Worm (Caenorhabditis elegans) whole organism, L4 larva: Measurements from ENCODE around the gene rbmx-2.

Experiments
- ceh-20 ChIP-seq: fragments of 200-800 bp; sonication (Bioruptor generic); IDR thresholded peaks from 2 replicates; pipeline ENCODE4 v1.3.6; 2022; ENCODE audit warnings: missing genetic modification reagents, missing genetic modification characterization, missing compliant biosample characterization
- duxl-1 ChIP-seq: sonication (generic microtip); optimal IDR thresholded peaks from 2 replicates; lab custom pipeline; 2016; ENCODE audit warnings: mild to moderate bottlenecking, missing genetic modification characterization, moderate library complexity, missing compliant biosample characterization; ENCODE audit not compliant: poor library complexity
- egl-27 ChIP-seq: sonication (generic microtip); optimal IDR thresholded peaks from 3 replicates; lab custom pipeline; 2017; ENCODE audit warnings: missing biosample characterization, missing genetic modification reagents, missing genetic modification characterization
- nhr-77 ChIP-seq: fragments of 150-350 bp; optimal IDR thresholded peaks from 2 replicates; lab custom pipeline; 2014; ENCODE audit warnings: missing biosample characterization, missing genetic modification characterization
- snpc-4 ChIP-seq: fragments of 150-350 bp; optimal IDR thresholded peaks from 2 replicates; lab custom pipeline; 2014; ENCODE audit warnings: missing biosample characterization, missing genetic modification characterization
- unc-39 ChIP-seq: sonication (generic microtip); optimal IDR thresholded peaks from 2 replicates; lab custom pipeline; 2017; ENCODE audit warnings: missing biosample characterization, missing genetic modification characterization

DNA sequence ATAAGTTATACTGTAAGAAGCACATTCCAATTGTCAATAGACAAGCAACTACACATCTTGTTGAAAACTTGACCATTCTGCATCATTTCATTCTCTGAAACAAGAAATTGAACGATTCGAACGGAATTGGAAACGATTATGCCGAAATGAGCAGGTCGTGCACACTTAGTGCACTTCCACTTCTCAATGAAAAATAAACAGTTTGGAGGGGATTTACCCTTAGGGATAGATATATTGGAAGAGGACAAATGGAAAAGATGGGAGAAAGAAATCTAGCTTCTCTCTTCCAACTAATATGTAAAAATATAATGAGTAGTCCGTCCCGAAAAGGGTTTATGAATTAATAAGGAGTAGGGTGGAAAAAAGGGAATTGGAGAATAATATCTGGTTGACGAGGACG is 27.6 kb downstream of the rbmx-2 start, which contains the start of gene hst-3.1:
- TF ChIP-seq ceh-20: no peak
- TF ChIP-seq egl-27 (tag; lab: Kevin White, UChicago): no peak
- TF ChIP-seq nhr-77: no peak
- TF ChIP-seq unc-39 (tag; lab: Kevin White, UChicago): no peak
- no peak for TF ChIP-seq duxl-1 (tag; lab: Kevin White, UChicago)
- no peak for TF ChIP-seq snpc-4 (tag; lab: Kevin White, UChicago)
